Worm (Caenorhabditis elegans) whole organism, young adult: ENCODE measurements around the gene C33C12.1.

Experiments used
- Y53G8AR.9 ChIP-seq: fragments of 200-800 bp; sonication (Bioruptor generic); conservative IDR thresholded peaks from 2 replicates; pipeline ENCODE4 v1.3.6; 2022; ENCODE audit warnings: missing genetic modification reagents, missing genetic modification characterization, missing compliant biosample characterization
- Y95B8A.8 ChIP-seq: fragments of 200-800 bp; sonication (Bioruptor generic); IDR thresholded peaks from 2 replicates; pipeline ENCODE4 v1.3.6; 2022; ENCODE audit warnings: missing genetic modification reagents, missing genetic modification characterization, missing compliant biosample characterization
- attf-5 ChIP-seq: fragments of 200-800 bp; sonication (Bioruptor generic); optimal IDR thresholded peaks from 2 replicates; lab custom pipeline; 2018; ENCODE audit warnings: mild to moderate bottlenecking, missing genetic modification characterization, missing compliant biosample characterization
- dpl-1 ChIP-seq: fragments of 150-350 bp; optimal IDR thresholded peaks from 2 replicates; lab custom pipeline; 2014; ENCODE audit warnings: missing biosample characterization, missing genetic modification reagents, missing genetic modification characterization
- efl-1 ChIP-seq: fragments of 150-350 bp; optimal IDR thresholded peaks from 2 replicates; lab custom pipeline; 2014; ENCODE audit warnings: missing biosample characterization, missing genetic modification reagents, missing genetic modification characterization
- ekl-4 ChIP-seq: fragments of 200-800 bp; sonication (Bioruptor generic); IDR thresholded peaks from 2 replicates; pipeline ENCODE4 v1.3.6; 2022; ENCODE audit warnings: missing genetic modification reagents, missing genetic modification characterization, missing compliant biosample characterization
- hsf-1 ChIP-seq: fragments of 200-800 bp; sonication (Bioruptor generic); IDR thresholded peaks from 2 replicates; pipeline ENCODE4 v1.3.6; 2022; ENCODE audit warnings: missing genetic modification reagents, missing genetic modification characterization, missing compliant biosample characterization
- lsl-1 ChIP-seq: fragments of 200-800 bp; sonication (Bioruptor generic); optimal IDR thresholded peaks from 2 replicates; lab custom pipeline; 2018; ENCODE audit warnings: mild to moderate bottlenecking, missing genetic modification characterization, moderate library complexity, missing compliant biosample characterization
- snpc-4 ChIP-seq, 5 experiments: fragments of 150-350 bp in 1 of 5; sonication (generic microtip) in 4 of 5; optimal IDR thresholded peaks; 2 replicates each; lab custom pipeline; 2014 to 2018; ENCODE audit warnings: missing genetic modification characterization in 5 of 5, missing biosample characterization in 3 of 5, antibody characterized with exemption in 2 of 5, mild to moderate bottlenecking in 2 of 5, missing compliant biosample characterization in 2 of 5, missing genotype in 2 of 5, moderate library complexity in 2 of 5, missing genetic modification reagents in 1 of 5
- unc-62 ChIP-seq: fragments of 150-350 bp; optimal IDR thresholded peaks from 2 replicates; lab custom pipeline; 2014; ENCODE audit warnings: missing biosample characterization, missing genetic modification reagents, missing genetic modification characterization

DNA sequence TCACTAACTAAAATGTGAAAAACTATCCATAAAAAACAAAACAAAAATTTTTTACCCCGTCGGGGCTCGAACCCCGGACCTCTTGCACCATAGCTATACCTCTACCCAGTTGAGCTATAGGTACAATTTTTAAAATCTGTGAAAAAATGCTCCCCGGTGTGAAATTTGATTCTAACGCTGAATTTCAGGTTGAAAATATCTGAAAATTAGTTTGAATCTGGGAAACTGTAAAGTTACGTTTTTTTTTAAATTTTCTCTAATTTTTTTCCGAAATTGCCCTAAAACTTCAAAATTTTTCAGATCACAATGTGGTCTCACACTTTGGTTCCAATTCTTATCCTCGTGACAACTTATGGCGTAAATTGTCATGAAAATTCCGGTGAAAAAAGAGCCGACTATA, 9.8 kb downstream of the C33C12.1 start, which contains the start of gene Y59C2A.1:
- TF ChIP-seq Y95B8A.8 (GFP tag; lab: Robert Waterston, UW) = no peak
- no peak for TF ChIP-seq unc-62 (GFP tag; lab: Kevin White, UChicago)
- no peak for TF ChIP-seq attf-5 (GFP tag; lab: Kevin White, UChicago)
- TF ChIP-seq dpl-1 = no peak
- TF ChIP-seq Y53G8AR.9 = no peak
- no peak for TF ChIP-seq efl-1 (GFP tag; lab: Kevin White, UChicago)
- TF ChIP-seq lsl-1 (GFP tag; lab: Kevin White, UChicago) = no peak
- TF ChIP-seq ekl-4 (GFP tag; lab: Robert Waterston, UW) = no peak
- TF ChIP-seq hsf-1 (GFP tag; lab: Robert Waterston, UW) = no peak
- no peak for TF ChIP-seq snpc-4 (GFP tag; optimal IDR thresholded peaks at IDR 0.05; lab: Kevin White, UChicago)
- TF ChIP-seq snpc-4 (tag; optimal IDR thresholded peaks at IDR 0.05; lab: Kevin White, UChicago) = no peak
